Fruit fly (Drosophila melanogaster) whole organism, embryonic: Measurements from ENCODE around the gene Tfb5.

ENCODE experiments used
- Abd-B ChIP-seq: fragments of 200-800 bp; sonication (Bioruptor generic); optimal IDR thresholded peaks from 2 replicates; lab custom pipeline; 2018; ENCODE audit warnings: missing biosample characterization, mild to moderate bottlenecking, missing genetic modification characterization, moderate library complexity
- B-H1 ChIP-seq: fragments of 200-800 bp; sonication (Bioruptor generic); IDR thresholded peaks from 3 replicates; pipeline ENCODE4 v1.3.6; 2022; ENCODE audit warnings: missing biosample characterization, missing genetic modification characterization
- CG11093 ChIP-seq: fragments of 200-800 bp; sonication (Bioruptor generic); IDR thresholded peaks from 3 replicates; pipeline ENCODE4 v1.3.6; 2022; ENCODE audit warnings: missing biosample characterization, missing genetic modification characterization
- CG11398 ChIP-seq: fragments of 200-800 bp; sonication (Bioruptor generic); optimal IDR thresholded peaks from 2 replicates; lab custom pipeline; 2016; ENCODE audit warnings: missing biosample characterization, missing genetic modification characterization
- CG11560 ChIP-seq: fragments of 200-800 bp; sonication (Bioruptor generic); IDR thresholded peaks from 3 replicates; pipeline ENCODE4 v1.3.6; 2022; ENCODE audit warnings: missing biosample characterization, missing genetic modification characterization
- CG12104 ChIP-seq: fragments of 200-800 bp; sonication (Bioruptor generic); optimal IDR thresholded peaks from 3 replicates; lab custom pipeline; 2016; ENCODE audit warnings: missing biosample characterization, missing genetic modification characterization
- CG13624 ChIP-seq: fragments of 200-800 bp; sonication (Bioruptor generic); optimal IDR thresholded peaks from 2 replicates; lab custom pipeline; 2016; ENCODE audit warnings: missing biosample characterization, missing genetic modification characterization
- CG15696 ChIP-seq: fragments of 200-800 bp; sonication (Bioruptor generic); optimal IDR thresholded peaks from 2 replicates; lab custom pipeline; 2019; ENCODE audit warnings: missing biosample characterization, mild to moderate bottlenecking, missing genetic modification characterization, moderate library complexity
- CG3407 ChIP-seq: fragments of 200-800 bp; sonication (Bioruptor generic); optimal IDR thresholded peaks from 2 replicates; lab custom pipeline; 2018; ENCODE audit warnings: missing biosample characterization, mild to moderate bottlenecking, missing genetic modification characterization
- CG3838 ChIP-seq: fragments of 200-800 bp; sonication (Bioruptor generic); optimal IDR thresholded peaks from 3 replicates; lab custom pipeline; 2016; ENCODE audit warnings: missing biosample characterization, missing genetic modification characterization
- CG4820 ChIP-seq: fragments of 200-800 bp; sonication (Bioruptor generic); optimal IDR thresholded peaks from 3 replicates; lab custom pipeline; 2016; ENCODE audit warnings: missing biosample characterization, missing genetic modification characterization
- CG5180 ChIP-seq: fragments of 200-800 bp; sonication (Bioruptor generic); optimal IDR thresholded peaks from 3 replicates; lab custom pipeline; 2017; ENCODE audit warnings: missing biosample characterization, missing genetic modification characterization, mild to moderate bottlenecking, moderate library complexity, missing genetic modification reagents
- CG6272 ChIP-seq: fragments of 200-800 bp; sonication (Bioruptor generic); IDR thresholded peaks from 2 replicates; pipeline ENCODE4 v1.3.6; 2022; ENCODE audit warnings: missing biosample characterization, missing genetic modification characterization
- CG6689 ChIP-seq: fragments of 200-800 bp; sonication (Bioruptor generic); IDR thresholded peaks from 2 replicates; pipeline ENCODE4 v1.3.6; 2022; ENCODE audit warnings: missing biosample characterization, missing genetic modification characterization
- CG6765 ChIP-seq: fragments of 200-800 bp; sonication (Bioruptor generic); optimal IDR thresholded peaks from 3 replicates; lab custom pipeline; 2017; ENCODE audit warnings: missing biosample characterization, mild to moderate bottlenecking, missing genetic modification characterization
- CG6854 ChIP-seq: fragments of 200-800 bp; sonication (Bioruptor generic); optimal IDR thresholded peaks from 3 replicates; lab custom pipeline; 2017; ENCODE audit warnings: missing biosample characterization, mild to moderate bottlenecking, missing genetic modification characterization
- CG8290 ChIP-seq, 3 experiments: fragments of 200-800 bp; sonication (Bioruptor generic); optimal IDR thresholded peaks; 2 replicates each; lab custom pipeline; 2016 to 2019; ENCODE audit warnings: missing biosample characterization in 3 of 3, missing genetic modification characterization in 3 of 3, mild to moderate bottlenecking in 2 of 3, moderate library complexity in 1 of 3
- CG8944 ChIP-seq: fragments of 200-800 bp; sonication (Bioruptor generic); optimal IDR thresholded peaks from 3 replicates; lab custom pipeline; 2016; ENCODE audit warnings: missing biosample characterization, missing genetic modification characterization
- Doc2 ChIP-seq: fragments of 200-800 bp; sonication (Bioruptor generic); IDR thresholded peaks from 2 replicates; pipeline ENCODE4 v1.3.6; 2022; ENCODE audit warnings: missing biosample characterization, missing genetic modification characterization
- HLH4C ChIP-seq: fragments of 200-800 bp; sonication (Bioruptor generic); IDR thresholded peaks from 3 replicates; pipeline ENCODE4 v1.3.6; 2022; ENCODE audit warnings: missing biosample characterization, missing genetic modification characterization; ENCODE audit not compliant: partially characterized antibody
- Hmx ChIP-seq: fragments of 200-800 bp; sonication (Bioruptor generic); optimal IDR thresholded peaks from 2 replicates; lab custom pipeline; 2016; ENCODE audit warnings: missing biosample characterization, missing genetic modification characterization
- Hr78 ChIP-seq, 2 experiments: fragments of 200-800 bp in 1 of 2; fragments of >200 bp in 1 of 2; sonication (Bioruptor generic) in 1 of 2; optimal IDR thresholded peaks; 2 replicates each; lab custom pipeline; 2017 to 2019; ENCODE audit warnings: missing biosample characterization in 2 of 2, missing genetic modification characterization in 2 of 2, mild to moderate bottlenecking in 1 of 2, moderate library complexity in 1 of 2
- Lhr ChIP-seq: fragments of 200-800 bp; sonication (Bioruptor generic); optimal IDR thresholded peaks from 3 replicates; lab custom pipeline; 2017; ENCODE audit warnings: mild to moderate bottlenecking, missing biosample characterization, missing genetic modification reagents, missing genetic modification characterization
- Lpt ChIP-seq: fragments of >200 bp; optimal IDR thresholded peaks from 2 replicates; lab custom pipeline; 2018; ENCODE audit warnings: missing biosample characterization, missing genetic modification characterization
- Mrtf ChIP-seq: fragments of 200-800 bp; sonication (Bioruptor generic); IDR thresholded peaks from 3 replicates; pipeline ENCODE4 v1.3.6; 2022; ENCODE audit warnings: missing biosample characterization, missing genetic modification characterization
- Scr ChIP-seq: fragments of 200-800 bp; sonication (Bioruptor generic); IDR thresholded peaks from 2 replicates; pipeline ENCODE4 v1.3.6; 2022; ENCODE audit warnings: missing biosample characterization, missing genetic modification characterization; ENCODE audit not compliant: partially characterized antibody
- Side ChIP-seq: fragments of 200-800 bp; sonication (Bioruptor generic); optimal IDR thresholded peaks from 2 replicates; lab custom pipeline; 2016; ENCODE audit warnings: missing biosample characterization, missing genetic modification characterization
- al ChIP-seq: fragments of 200-800 bp; sonication (Bioruptor generic); IDR thresholded peaks from 2 replicates; pipeline ENCODE4 v1.3.6; 2022; ENCODE audit warnings: missing biosample characterization, missing genetic modification characterization
- ase ChIP-seq: fragments of 200-800 bp; sonication (Bioruptor generic); IDR thresholded peaks from 3 replicates; pipeline ENCODE4 v1.3.6; 2022; ENCODE audit warnings: missing biosample characterization, missing genetic modification characterization
- ash1 ChIP-seq: fragments of 200-800 bp; sonication (Bioruptor generic); optimal IDR thresholded peaks from 2 replicates; lab custom pipeline; 2018; ENCODE audit warnings: missing biosample characterization, mild to moderate bottlenecking, missing genetic modification characterization
- bsh ChIP-seq, 2 experiments: fragments of 200-800 bp; sonication (Bioruptor generic); optimal IDR thresholded peaks; 2 replicates each; lab custom pipeline; 2017 to 2018; ENCODE audit warnings: mild to moderate bottlenecking in 2 of 2, missing biosample characterization in 2 of 2, missing genetic modification characterization in 2 of 2, moderate library complexity in 1 of 2
- crol ChIP-seq: fragments of 200-800 bp; sonication (Bioruptor generic); IDR thresholded peaks from 2 replicates; pipeline ENCODE4 v1.3.6; 2022; ENCODE audit warnings: missing biosample characterization, missing genetic modification characterization
- emc ChIP-seq: fragments of 200-800 bp; sonication (Bioruptor generic); optimal IDR thresholded peaks from 2 replicates; lab custom pipeline; 2016; ENCODE audit warnings: missing biosample characterization, missing genetic modification characterization
- gro ChIP-seq: fragments of 200-800 bp; sonication (Bioruptor generic); optimal IDR thresholded peaks from 2 replicates; lab custom pipeline; 2016; ENCODE audit warnings: missing biosample characterization, missing genetic modification characterization
- gt ChIP-seq: fragments of 200-800 bp; sonication (Bioruptor generic); IDR thresholded peaks from 2 replicates; pipeline ENCODE4 v1.3.6; 2022; ENCODE audit warnings: missing biosample characterization, missing genetic modification characterization
- hb ChIP-seq: fragments of 200-800 bp; sonication (Bioruptor generic); IDR thresholded peaks from 3 replicates; pipeline ENCODE4 v1.3.6; 2022; ENCODE audit warnings: missing biosample characterization, missing genetic modification characterization; ENCODE audit not compliant: partially characterized antibody
- mld ChIP-seq: fragments of 200-800 bp; sonication (Bioruptor generic); IDR thresholded peaks from 3 replicates; pipeline ENCODE4 v1.3.6; 2022; ENCODE audit warnings: missing biosample characterization, missing genetic modification characterization; ENCODE audit not compliant: partially characterized antibody
- nau ChIP-seq: fragments of 200-800 bp; sonication (Bioruptor generic); optimal IDR thresholded peaks from 3 replicates; lab custom pipeline; 2017; ENCODE audit warnings: missing biosample characterization, mild to moderate bottlenecking, missing genetic modification characterization, missing genetic modification reagents
- oc ChIP-seq: fragments of 200-800 bp; sonication (Bioruptor generic); optimal IDR thresholded peaks from 2 replicates; lab custom pipeline; 2018; ENCODE audit warnings: missing biosample characterization, mild to moderate bottlenecking, missing genetic modification characterization, moderate library complexity
- pum ChIP-seq: fragments of 200-800 bp; sonication (Bioruptor generic); optimal IDR thresholded peaks from 2 replicates; lab custom pipeline; 2016; ENCODE audit warnings: missing biosample characterization, missing genetic modification characterization
- pzg ChIP-seq: fragments of 200-800 bp; sonication (Bioruptor generic); optimal IDR thresholded peaks from 3 replicates; lab custom pipeline; 2018; ENCODE audit warnings: missing biosample characterization, mild to moderate bottlenecking, missing genetic modification characterization, moderate library complexity
- ranshi ChIP-seq: fragments of 200-800 bp; sonication (Bioruptor generic); IDR thresholded peaks from 2 replicates; pipeline ENCODE4 v1.3.6; 2022; ENCODE audit warnings: missing biosample characterization, missing genetic modification characterization
- run ChIP-seq: fragments of 200-800 bp; sonication (Bioruptor generic); optimal IDR thresholded peaks from 3 replicates; lab custom pipeline; 2018; ENCODE audit warnings: missing biosample characterization, mild to moderate bottlenecking, missing genetic modification characterization
- scrt ChIP-seq: fragments of 200-800 bp; sonication (Bioruptor generic); optimal IDR thresholded peaks from 2 replicates; lab custom pipeline; 2018; ENCODE audit warnings: missing biosample characterization, mild to moderate bottlenecking, missing genetic modification characterization, moderate library complexity
- sim ChIP-seq: fragments of 200-800 bp; sonication (Bioruptor generic); IDR thresholded peaks from 2 replicates; pipeline ENCODE4 v1.3.6; 2022; ENCODE audit warnings: missing biosample characterization, missing genetic modification characterization
- slou ChIP-seq: fragments of 200-800 bp; sonication (Bioruptor generic); optimal IDR thresholded peaks from 3 replicates; lab custom pipeline; 2016; ENCODE audit warnings: missing biosample characterization, missing genetic modification characterization
- ssp ChIP-seq: fragments of 200-800 bp; sonication (Bioruptor generic); IDR thresholded peaks from 2 replicates; pipeline ENCODE4 v1.3.6; 2022; ENCODE audit warnings: missing biosample characterization, missing genetic modification characterization
- sug ChIP-seq: fragments of 200-800 bp; optimal IDR thresholded peaks from 2 replicates; lab custom pipeline; 2019; ENCODE audit warnings: missing biosample characterization, mild to moderate bottlenecking, missing genetic modification characterization, moderate library complexity
- unpg ChIP-seq: fragments of 200-800 bp; sonication (Bioruptor generic); optimal IDR thresholded peaks from 3 replicates; lab custom pipeline; 2018; ENCODE audit warnings: missing biosample characterization, mild to moderate bottlenecking, missing genetic modification characterization, moderate library complexity

Gene Tfb5

DNA sequence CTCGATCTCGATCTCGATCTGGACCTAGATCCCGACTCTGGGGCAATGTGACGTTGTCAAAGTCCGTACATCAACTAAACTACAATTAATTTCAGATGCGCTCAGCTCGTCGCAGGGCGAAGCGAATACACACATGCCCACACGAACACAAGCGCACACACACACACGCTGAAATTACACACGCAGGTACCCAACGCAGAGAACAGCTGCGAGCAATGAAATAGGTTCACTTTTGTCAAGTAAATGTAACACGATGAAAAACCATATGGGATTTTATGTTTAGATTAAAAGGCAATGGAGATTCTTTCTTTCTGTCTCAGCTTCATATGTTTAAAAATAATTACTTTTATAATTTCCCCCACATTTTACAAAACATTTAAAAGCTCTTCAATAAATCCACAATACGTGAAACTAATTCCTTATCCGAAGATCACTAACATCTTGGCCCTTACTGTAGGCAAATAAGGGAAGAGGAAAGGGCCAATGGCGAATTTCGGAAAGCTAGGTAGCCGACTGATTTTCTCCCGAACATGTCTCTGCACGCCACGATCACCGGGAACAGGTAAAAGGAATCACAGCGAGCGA lies 10.3 kb downstream of the Tfb5 start (continued):
- peak; percentile 73 for TF ChIP-seq CG4820 (GFP tag; lab: Kevin White, UChicago)
- peak; percentile 76 for TF ChIP-seq CG11093 (GFP tag; lab: Robert Waterston, UW)
- peak; percentile 78 for TF ChIP-seq CG6689
- TF ChIP-seq gro (GFP tag; lab: Kevin White, UChicago), result peak; percentile 17
- TF ChIP-seq Lhr (GFP tag; lab: Kevin White, UChicago), result peak; percentile 40
- TF ChIP-seq hb (GFP tag; lab: Robert Waterston, UW), result no peak
- no peak for TF ChIP-seq crol (GFP tag; lab: Robert Waterston, UW)
- TF ChIP-seq CG15696 (tag; lab: Kevin White, UChicago), result peak; percentile 95
- TF ChIP-seq ranshi (GFP tag; lab: Robert Waterston, UW), result peak; percentile 72; the same call in 1 of the 2 replicates
- peak; percentile 67 for TF ChIP-seq nau
- peak; percentile 48; the same call in 2 of the 3 replicates for TF ChIP-seq ase (GFP tag; lab: Robert Waterston, UW)
- TF ChIP-seq Lpt (GFP tag; lab: Kevin White, UChicago), result no peak
- peak; percentile 73 for TF ChIP-seq CG12104 (GFP tag; lab: Kevin White, UChicago)
- TF ChIP-seq CG13624, result peak; percentile 57
- TF ChIP-seq CG8290 (GFP tag; optimal IDR thresholded peaks at IDR 0.05; lab: Kevin White, UChicago), result peak; percentile 79
- TF ChIP-seq CG8290 (tag; optimal IDR thresholded peaks at IDR 0.05; lab: Kevin White, UChicago), result peak; percentile 13 to 49
- TF ChIP-seq Abd-B (GFP tag; lab: Kevin White, UChicago), result peak; percentile 68
- no peak for TF ChIP-seq Scr (GFP tag; lab: Robert Waterston, UW)
- TF ChIP-seq CG6854, result peak; percentile 82
- peak; percentile 27 for TF ChIP-seq run (tag; lab: Kevin White, UChicago)
- peak; percentile 42 for TF ChIP-seq oc (tag; lab: Kevin White, UChicago)
- no peak for TF ChIP-seq ash1 (GFP tag; lab: Kevin White, UChicago)
- no peak for TF ChIP-seq Doc2 (GFP tag; lab: Robert Waterston, UW)
- TF ChIP-seq scrt (GFP tag; lab: Kevin White, UChicago), result peak; percentile 78
- peak; percentile 44 for TF ChIP-seq CG8944 (GFP tag; lab: Kevin White, UChicago)
- TF ChIP-seq CG6272 (GFP tag; lab: Robert Waterston, UW), result 0 out of 2 replicates have a peak, but pooled peaks have one; percentile 25
- TF ChIP-seq Side (GFP tag; lab: Kevin White, UChicago), result peak; percentile 81
- no peak for TF ChIP-seq mld (GFP tag; lab: Robert Waterston, UW)
- TF ChIP-seq sug (tag; lab: Kevin White, UChicago), result peak; percentile 80
- peak; percentile 38 for TF ChIP-seq CG3838 (GFP tag; lab: Kevin White, UChicago)
- TF ChIP-seq Hmx, result peak; percentile 69
- peak; percentile 50; the same call in 1 of the 2 replicates for TF ChIP-seq sim (GFP tag; lab: Robert Waterston, UW)
- peak in 1 of 2 experiments; percentile 60 for TF ChIP-seq Hr78 (GFP tag; optimal IDR thresholded peaks at IDR 0.05; lab: Kevin White, UChicago)
- TF ChIP-seq pum, result peak; percentile 79
- TF ChIP-seq pzg, result no peak
- TF ChIP-seq ssp (GFP tag; lab: Robert Waterston, UW), result peak; percentile 35
- peak; percentile 49 for TF ChIP-seq CG11398 (GFP tag; lab: Kevin White, UChicago)
- TF ChIP-seq Mrtf (GFP tag; lab: Robert Waterston, UW), result peak; percentile 74; the same call in 2 of the 3 replicates
- TF ChIP-seq bsh (GFP tag; optimal IDR thresholded peaks at IDR 0.05; lab: Kevin White, UChicago), result peak; percentile 75 to 83
- TF ChIP-seq slou, result peak; percentile 44
- TF ChIP-seq HLH4C, result no peak
- peak; percentile 79 for TF ChIP-seq al
- TF ChIP-seq B-H1 (GFP tag; lab: Robert Waterston, UW), result peak; percentile 58
- TF ChIP-seq unpg (GFP tag; lab: Kevin White, UChicago), result peak; percentile 79
- TF ChIP-seq CG11560 (tag; lab: Robert Waterston, UW), result peak; percentile 55; the same call in 2 of the 3 replicates
- no peak for TF ChIP-seq gt
- TF ChIP-seq CG5180, result peak; percentile 72
- peak; percentile 62 for TF ChIP-seq CG3407 (GFP tag; lab: Kevin White, UChicago)
- TF ChIP-seq emc (GFP tag; lab: Kevin White, UChicago), result peak; percentile 38
- TF ChIP-seq CG6765, result peak; percentile 72
